Worm (Caenorhabditis elegans) whole organism, midembryonic: ENCODE measurements around the gene D1005.2.

Experiments used
- T22C8.4 ChIP-seq: fragments of 200-800 bp; sonication (Bioruptor generic); IDR thresholded peaks from 2 replicates; pipeline ENCODE4 v1.3.6; 2022; ENCODE audit warnings: missing genetic modification characterization, missing compliant biosample characterization
- flt-1 ChIP-seq: fragments of 200-800 bp; sonication (Bioruptor generic); IDR thresholded peaks from 2 replicates; pipeline ENCODE4 v1.3.6; 2022; ENCODE audit warnings: missing genetic modification characterization, missing compliant biosample characterization
- klf-2 ChIP-seq: fragments of 200-800 bp; sonication (Bioruptor generic); conservative IDR thresholded peaks from 2 replicates; pipeline ENCODE4 v1.3.6; 2022; ENCODE audit warnings: missing genetic modification reagents, missing genetic modification characterization, missing compliant biosample characterization
- med-1 ChIP-seq: sonication (generic microtip); optimal IDR thresholded peaks from 2 replicates; lab custom pipeline; 2017; ENCODE audit warnings: missing genetic modification characterization, mild to moderate bottlenecking, missing compliant biosample characterization, antibody characterized with exemption, missing genetic modification reagents; ENCODE audit not compliant: insufficient read depth
- ref-1 ChIP-seq: fragments of 200-800 bp; sonication (Bioruptor generic); conservative IDR thresholded peaks from 2 replicates; pipeline ENCODE4 v1.3.6; 2022; ENCODE audit warnings: missing genetic modification reagents, missing genetic modification characterization, missing compliant biosample characterization
- tab-1 ChIP-seq: fragments of 200-800 bp; sonication (Bioruptor generic); IDR thresholded peaks from 2 replicates; pipeline ENCODE4 v1.3.6; 2022; ENCODE audit warnings: missing genetic modification characterization, missing compliant biosample characterization
- ztf-23 ChIP-seq: fragments of 200-800 bp; sonication (Bioruptor generic); IDR thresholded peaks from 2 replicates; pipeline ENCODE4 v1.3.6; 2022; ENCODE audit warnings: missing genetic modification reagents, missing genetic modification characterization, missing compliant biosample characterization

DNA sequence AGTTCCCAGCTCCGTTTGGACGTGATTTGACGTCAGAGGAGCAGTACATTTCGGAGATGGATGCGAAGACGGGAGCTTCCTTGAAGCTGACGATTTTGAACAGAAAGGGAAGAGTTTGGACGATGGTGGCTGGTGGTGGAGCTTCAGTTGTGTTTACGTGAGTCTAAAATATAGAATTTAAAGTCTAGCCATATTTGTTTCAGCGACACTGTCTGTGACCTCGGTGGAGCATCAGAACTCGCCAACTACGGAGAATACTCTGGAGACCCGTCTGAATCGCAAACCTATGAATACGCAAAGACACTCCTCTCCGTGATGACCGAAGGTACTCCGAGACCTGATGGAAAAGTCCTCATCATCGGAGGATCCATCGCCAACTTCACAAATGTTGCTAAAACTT is 21.7 kb downstream of the D1005.2 start:
- TF ChIP-seq med-1 = no peak
- no peak for TF ChIP-seq tab-1 (GFP tag; lab: Robert Waterston, UW)
- TF ChIP-seq klf-2 (GFP tag; lab: Robert Waterston, UW) = no peak
- no peak for TF ChIP-seq ref-1
- no peak for TF ChIP-seq flt-1
- TF ChIP-seq T22C8.4 (GFP tag; lab: Robert Waterston, UW) = no peak
- no peak for TF ChIP-seq ztf-23 (GFP tag; lab: Robert Waterston, UW)
